Fruit fly (Drosophila melanogaster) Kc167 (cell line): ENCODE results near the gene CG5762.

Experiments
- Myc ChIP-seq: fragments of >200 bp; optimal IDR thresholded peaks from 2 replicates; lab custom pipeline; 2017; ENCODE audit warnings: missing external identifiers
- Sin3A ChIP-seq: fragments of >200 bp; optimal IDR thresholded peaks from 2 replicates; lab custom pipeline; 2018; ENCODE audit warnings: missing external identifiers
- h ChIP-seq: fragments of >200 bp; optimal IDR thresholded peaks from 3 replicates; lab custom pipeline; 2018; ENCODE audit warnings: missing external identifiers
- ttk ChIP-seq: sonication (Bioruptor generic); optimal IDR thresholded peaks from 2 replicates; lab custom pipeline; 2017; ENCODE audit warnings: missing external identifiers

DNA sequence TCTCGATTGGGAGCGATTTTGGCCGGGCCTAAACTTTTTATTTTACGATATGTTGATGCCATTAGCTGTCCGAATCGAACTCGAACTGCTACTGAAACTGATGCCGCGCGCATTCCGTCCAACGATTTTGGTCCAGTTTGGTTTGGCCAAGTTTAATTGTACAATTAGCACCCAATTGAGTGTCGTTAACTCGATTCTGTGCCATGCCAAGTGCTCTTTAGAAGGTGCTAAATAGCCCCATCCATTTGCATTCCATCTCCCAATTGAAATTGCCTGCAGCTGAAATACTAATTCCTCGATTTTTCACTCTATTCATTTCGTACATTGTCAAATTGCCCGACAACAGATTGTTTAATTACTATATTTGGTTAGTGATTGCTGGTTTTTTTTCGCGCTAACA, 14.1 kb upstream of the CG5762 start, which contains the start of gene CG17781:
- TF ChIP-seq h (lab: Kevin White, UChicago), result no peak
- TF ChIP-seq Sin3A (lab: Kevin White, UChicago), result no peak
- TF ChIP-seq ttk (lab: Kevin White, UChicago), result no peak
- TF ChIP-seq Myc (lab: Kevin White, UChicago), result no peak
